Fruit fly (Drosophila melanogaster) whole organism, embryonic: ENCODE results near the gene Bcs1.

Experiments used
- Asciz ChIP-seq: fragments of 200-800 bp; sonication (Bioruptor generic); optimal IDR thresholded peaks from 2 replicates; lab custom pipeline; 2017; ENCODE audit warnings: missing biosample characterization, mild to moderate bottlenecking, missing genetic modification characterization, missing genetic modification reagents
- CG10147 ChIP-seq: fragments of 200-800 bp; sonication (Bioruptor generic); optimal IDR thresholded peaks from 2 replicates; lab custom pipeline; 2019; ENCODE audit warnings: missing biosample characterization, mild to moderate bottlenecking, missing genetic modification characterization, moderate library complexity
- CG10209 ChIP-seq: fragments of 200-800 bp; sonication (Bioruptor generic); optimal IDR thresholded peaks from 3 replicates; lab custom pipeline; 2017; ENCODE audit warnings: missing biosample characterization, mild to moderate bottlenecking, missing genetic modification characterization, missing genetic modification reagents
- CG10979 ChIP-seq: fragments of 200-800 bp; sonication (Bioruptor generic); optimal IDR thresholded peaks from 2 replicates; lab custom pipeline; 2018; ENCODE audit warnings: missing biosample characterization, mild to moderate bottlenecking, missing genetic modification characterization, moderate library complexity
- CG11247 ChIP-seq: fragments of 200-800 bp; sonication (Bioruptor generic); IDR thresholded peaks from 2 replicates; pipeline ENCODE4 v1.3.6; 2022; ENCODE audit warnings: missing biosample characterization, missing genetic modification characterization
- CG11560 ChIP-seq: fragments of 200-800 bp; sonication (Bioruptor generic); IDR thresholded peaks from 3 replicates; pipeline ENCODE4 v1.3.6; 2022; ENCODE audit warnings: missing biosample characterization, missing genetic modification characterization
- CG12219 ChIP-seq: fragments of 200-800 bp; sonication (Bioruptor generic); optimal IDR thresholded peaks from 3 replicates; lab custom pipeline; 2018; ENCODE audit warnings: missing biosample characterization, mild to moderate bottlenecking, missing genetic modification characterization
- CG12769 ChIP-seq: fragments of 200-800 bp; sonication (Bioruptor generic); optimal IDR thresholded peaks from 2 replicates; lab custom pipeline; 2019; ENCODE audit warnings: missing biosample characterization, mild to moderate bottlenecking, missing genetic modification characterization, moderate library complexity
- CG14965 ChIP-seq: fragments of 200-800 bp; sonication (Bioruptor generic); optimal IDR thresholded peaks from 2 replicates; lab custom pipeline; 2016; ENCODE audit warnings: missing biosample characterization, missing genetic modification characterization, borderline replicate concordance
- CG16813 ChIP-seq: fragments of 200-800 bp; sonication (Bioruptor generic); IDR thresholded peaks from 3 replicates; pipeline ENCODE4 v1.3.6; 2022; ENCODE audit warnings: missing biosample characterization, missing genetic modification characterization; ENCODE audit not compliant: partially characterized antibody
- CG17612 ChIP-seq: fragments of 200-800 bp; sonication (Bioruptor generic); IDR thresholded peaks from 2 replicates; pipeline ENCODE4 v1.3.6; 2022; ENCODE audit warnings: missing biosample characterization, missing genetic modification characterization
- CG18011 ChIP-seq: fragments of 200-800 bp; sonication (Bioruptor generic); optimal IDR thresholded peaks from 2 replicates; lab custom pipeline; 2017; ENCODE audit warnings: missing biosample characterization, missing genetic modification characterization, mild to moderate bottlenecking, moderate library complexity, missing genotype
- CG2129 ChIP-seq: fragments of 200-800 bp; sonication (Bioruptor generic); IDR thresholded peaks from 2 replicates; pipeline ENCODE4 v1.3.6; 2022; ENCODE audit warnings: missing biosample characterization, missing genetic modification characterization; ENCODE audit not compliant: partially characterized antibody
- CG33557 ChIP-seq: fragments of 200-800 bp; sonication (Bioruptor generic); optimal IDR thresholded peaks from 2 replicates; lab custom pipeline; 2019; ENCODE audit warnings: missing biosample characterization, mild to moderate bottlenecking, missing genetic modification characterization, moderate library complexity
- CG3407 ChIP-seq: fragments of 200-800 bp; sonication (Bioruptor generic); optimal IDR thresholded peaks from 2 replicates; lab custom pipeline; 2018; ENCODE audit warnings: missing biosample characterization, mild to moderate bottlenecking, missing genetic modification characterization
- CG4328 ChIP-seq: fragments of 200-800 bp; sonication (Bioruptor generic); optimal IDR thresholded peaks from 3 replicates; lab custom pipeline; 2017; ENCODE audit warnings: missing biosample characterization, missing genetic modification reagents, missing genetic modification characterization
- CG5953 ChIP-seq: fragments of 200-800 bp; sonication (Bioruptor generic); IDR thresholded peaks from 2 replicates; pipeline ENCODE4 v1.3.6; 2022; ENCODE audit warnings: missing biosample characterization, missing genetic modification characterization
- CG7372 ChIP-seq: fragments of 200-800 bp; sonication (Bioruptor generic); IDR thresholded peaks from 2 replicates; pipeline ENCODE4 v1.3.6; 2022; ENCODE audit warnings: missing biosample characterization, missing genetic modification characterization
- CkIIα-i1 ChIP-seq: fragments of 200-800 bp; sonication (Bioruptor generic); IDR thresholded peaks from 2 replicates; pipeline ENCODE4 v1.3.6; 2022; ENCODE audit warnings: missing biosample characterization, missing genetic modification characterization
- E2f2 ChIP-seq: fragments of 200-800 bp; sonication (Bioruptor generic); IDR thresholded peaks from 2 replicates; pipeline ENCODE4 v1.3.6; 2022; ENCODE audit warnings: missing biosample characterization, missing genetic modification characterization
- HLH4C ChIP-seq: fragments of 200-800 bp; sonication (Bioruptor generic); IDR thresholded peaks from 3 replicates; pipeline ENCODE4 v1.3.6; 2022; ENCODE audit warnings: missing biosample characterization, missing genetic modification characterization; ENCODE audit not compliant: partially characterized antibody
- HLHmδ ChIP-seq: fragments of 200-800 bp; sonication (Bioruptor generic); optimal IDR thresholded peaks from 2 replicates; lab custom pipeline; 2018; ENCODE audit warnings: missing biosample characterization, mild to moderate bottlenecking, missing genetic modification characterization, moderate library complexity
- Hey ChIP-seq: fragments of 200-800 bp; sonication (Bioruptor generic); optimal IDR thresholded peaks from 3 replicates; lab custom pipeline; 2018; ENCODE audit warnings: missing biosample characterization, mild to moderate bottlenecking, missing genetic modification characterization
- Max ChIP-seq: fragments of 200-800 bp; sonication (Bioruptor generic); optimal IDR thresholded peaks from 2 replicates; lab custom pipeline; 2016; ENCODE audit warnings: missing biosample characterization, mild to moderate bottlenecking, missing genetic modification characterization
- Meics ChIP-seq: fragments of 200-800 bp; sonication (Bioruptor generic); optimal IDR thresholded peaks from 2 replicates; lab custom pipeline; 2017; ENCODE audit warnings: missing biosample characterization, mild to moderate bottlenecking, missing genetic modification characterization
- NFAT ChIP-seq: fragments of 200-800 bp; sonication (Bioruptor generic); IDR thresholded peaks from 2 replicates; pipeline ENCODE4 v1.3.6; 2022; ENCODE audit warnings: missing biosample characterization, missing genetic modification characterization
- Pdp1 ChIP-seq, 2 experiments: fragments of 200-800 bp; sonication (Bioruptor generic); optimal IDR thresholded peaks; 3 replicates each; lab custom pipeline; 2016; ENCODE audit warnings: missing biosample characterization in 2 of 2, missing genetic modification characterization in 2 of 2, mild to moderate bottlenecking in 1 of 2, moderate library complexity in 1 of 2
- Six4 ChIP-seq: fragments of 200-800 bp; sonication (Bioruptor generic); optimal IDR thresholded peaks from 2 replicates; lab custom pipeline; 2016; ENCODE audit warnings: missing biosample characterization, missing genetic modification characterization
- Vsx1 ChIP-seq: fragments of 200-800 bp; sonication (Bioruptor generic); optimal IDR thresholded peaks from 2 replicates; lab custom pipeline; 2017; ENCODE audit warnings: missing biosample characterization, mild to moderate bottlenecking, missing genetic modification characterization, missing genetic modification reagents
- Xbp1 ChIP-seq: fragments of 200-800 bp; sonication (Bioruptor generic); optimal IDR thresholded peaks from 3 replicates; lab custom pipeline; 2016; ENCODE audit warnings: missing biosample characterization, mild to moderate bottlenecking, missing genetic modification characterization
- al ChIP-seq: fragments of 200-800 bp; sonication (Bioruptor generic); IDR thresholded peaks from 2 replicates; pipeline ENCODE4 v1.3.6; 2022; ENCODE audit warnings: missing biosample characterization, missing genetic modification characterization
- aop ChIP-seq: fragments of 200-800 bp; sonication (Bioruptor generic); IDR thresholded peaks from 2 replicates; pipeline ENCODE4 v1.3.6; 2022; ENCODE audit warnings: missing biosample characterization, missing genetic modification characterization
- az2 ChIP-seq: fragments of 200-800 bp; sonication (Bioruptor generic); optimal IDR thresholded peaks from 3 replicates; lab custom pipeline; 2016; ENCODE audit warnings: missing biosample characterization, missing genetic modification characterization
- bsh ChIP-seq, 2 experiments: fragments of 200-800 bp; sonication (Bioruptor generic); optimal IDR thresholded peaks; 2 replicates each; lab custom pipeline; 2017 to 2018; ENCODE audit warnings: mild to moderate bottlenecking in 2 of 2, missing biosample characterization in 2 of 2, missing genetic modification characterization in 2 of 2, moderate library complexity in 1 of 2
- crc ChIP-seq: fragments of 200-800 bp; sonication (Bioruptor generic); optimal IDR thresholded peaks from 2 replicates; lab custom pipeline; 2016; ENCODE audit warnings: missing biosample characterization, missing genetic modification characterization
- dm ChIP-seq: fragments of 200-800 bp; sonication (Bioruptor generic); optimal IDR thresholded peaks from 3 replicates; lab custom pipeline; 2016; ENCODE audit warnings: missing biosample characterization, missing genetic modification characterization
- en ChIP-seq: fragments of 200-800 bp; sonication (Bioruptor generic); optimal IDR thresholded peaks from 2 replicates; lab custom pipeline; 2016; ENCODE audit warnings: missing biosample characterization, missing genetic modification characterization
- hkb ChIP-seq, 2 experiments: fragments of 200-800 bp in 1 of 2; fragments of >200 bp in 1 of 2; sonication (Bioruptor generic) in 1 of 2; IDR thresholded peaks in 1 of 2; optimal IDR thresholded peaks in 1 of 2; 2 replicates each; pipeline versions ENCODE4 v1.3.6 to Lab custom; 2017 to 2022; ENCODE audit warnings: missing biosample characterization in 1 of 2, missing genetic modification characterization in 1 of 2
- insv ChIP-seq, 2 experiments: fragments of 200-800 bp; sonication (Bioruptor generic); optimal IDR thresholded peaks; 3 replicates each; lab custom pipeline; 2016 to 2018; ENCODE audit warnings: missing biosample characterization in 2 of 2, missing genetic modification characterization in 2 of 2
- klu ChIP-seq: fragments of 200-800 bp; sonication (Bioruptor generic); IDR thresholded peaks from 2 replicates; pipeline ENCODE4 v1.3.6; 2022; ENCODE audit warnings: missing biosample characterization, missing genetic modification characterization
- mam ChIP-seq: fragments of 200-800 bp; sonication (Bioruptor generic); optimal IDR thresholded peaks from 3 replicates; lab custom pipeline; 2016; ENCODE audit warnings: missing biosample characterization, missing genetic modification characterization
- org-1 ChIP-seq: fragments of 200-800 bp; sonication (Bioruptor generic); optimal IDR thresholded peaks from 2 replicates; lab custom pipeline; 2017; ENCODE audit warnings: missing biosample characterization, missing genetic modification characterization
- peb ChIP-seq: fragments of 200-800 bp; sonication (Bioruptor generic); IDR thresholded peaks from 2 replicates; pipeline ENCODE4 v1.3.6; 2022; ENCODE audit warnings: missing biosample characterization, missing genetic modification characterization
- sd ChIP-seq: fragments of 200-800 bp; sonication (Bioruptor generic); optimal IDR thresholded peaks from 3 replicates; lab custom pipeline; 2018; ENCODE audit warnings: missing biosample characterization, mild to moderate bottlenecking, missing genetic modification characterization, moderate library complexity
- sens ChIP-seq: fragments of 200-800 bp; sonication (Bioruptor generic); peaks from one replicate; lab custom pipeline; 2016; ENCODE audit warnings: missing biosample characterization, missing genetic modification characterization
- sim ChIP-seq: fragments of 200-800 bp; sonication (Bioruptor generic); IDR thresholded peaks from 2 replicates; pipeline ENCODE4 v1.3.6; 2022; ENCODE audit warnings: missing biosample characterization, missing genetic modification characterization
- tup ChIP-seq: fragments of 200-800 bp; sonication (Bioruptor generic); optimal IDR thresholded peaks from 2 replicates; lab custom pipeline; 2016; ENCODE audit warnings: missing biosample characterization, mild to moderate bottlenecking, missing genetic modification characterization, moderate library complexity
- tx ChIP-seq: fragments of 200-800 bp; sonication (Bioruptor generic); optimal IDR thresholded peaks from 2 replicates; lab custom pipeline; 2016; ENCODE audit warnings: missing biosample characterization, missing genetic modification characterization
- usp ChIP-seq: fragments of >200 bp; optimal IDR thresholded peaks from 2 replicates; lab custom pipeline; 2017; ENCODE audit warnings: missing biosample characterization, missing genetic modification characterization
- wek ChIP-seq: fragments of 200-800 bp; sonication (Bioruptor generic); optimal IDR thresholded peaks from 3 replicates; lab custom pipeline; 2018; ENCODE audit warnings: missing biosample characterization, mild to moderate bottlenecking, missing genetic modification characterization, moderate library complexity

Bcs1 gene

DNA sequence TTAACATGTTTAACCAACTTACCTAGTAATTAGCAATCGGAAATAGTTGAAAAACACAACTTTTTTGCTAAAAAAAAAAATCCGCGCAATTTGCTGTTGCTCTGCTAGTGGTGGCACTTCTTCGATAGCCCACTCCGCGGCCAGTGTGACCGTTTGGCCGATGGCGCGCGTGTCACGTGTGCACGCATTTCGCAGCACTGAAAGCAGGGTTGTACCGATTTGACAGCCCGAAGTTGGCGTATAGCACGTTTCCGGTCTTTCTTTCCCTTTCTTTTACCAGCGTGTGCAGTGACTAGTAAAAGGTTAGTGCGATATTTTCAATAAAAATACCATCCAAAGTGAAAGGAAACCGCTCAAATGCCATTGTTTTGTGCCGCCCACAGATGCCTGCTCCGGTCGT, 21.6 kb upstream of the Bcs1 start, which contains the start of the genes Ripalpha and RpL7 (continued):
- TF ChIP-seq CkIIα-i1 (GFP tag; lab: Robert Waterston, UW) (peak; percentile 83; the same call in 1 of the 2 replicates), Pdp1 (GFP tag; optimal IDR thresholded peaks at IDR 0.05; lab: Kevin White, UChicago) (peak; percentile 96 to 97), bsh (GFP tag; optimal IDR thresholded peaks at IDR 0.05; lab: Kevin White, UChicago) (peak in 1 of 2 experiments; percentile 93), org-1 (GFP tag; lab: Kevin White, UChicago) (peak; percentile 97), CG10209 (peak; percentile 99), CG2129 (peak; percentile 48), tx (GFP tag; lab: Kevin White, UChicago) (peak; percentile 96), hkb (optimal IDR thresholded peaks at IDR 0.05; lab: Kevin White, UChicago) (peak; percentile 50), hkb (GFP tag; IDR thresholded peaks at IDR 0.05; lab: Robert Waterston, UW) (peak; percentile 95), sd (tag; lab: Kevin White, UChicago) (peak; percentile 81), wek (GFP tag; lab: Kevin White, UChicago) (peak; percentile 95), E2f2 (peak; percentile 89), CG11560 (tag; lab: Robert Waterston, UW) (peak; percentile 73; the same call in 2 of the 3 replicates), crc (GFP tag; lab: Kevin White, UChicago) (peak; percentile 96), CG18011 (GFP tag; lab: Kevin White, UChicago) (peak; percentile 92), sens (GFP tag; lab: Kevin White, UChicago) (peak; percentile 100), HLHmδ (GFP tag; lab: Kevin White, UChicago) (peak; percentile 100), al (GFP tag; lab: Robert Waterston, UW) (peak; percentile 94), Asciz (peak; percentile 96), NFAT (GFP tag; lab: Robert Waterston, UW) (peak; percentile 99), CG7372 (GFP tag; lab: Robert Waterston, UW) (peak; percentile 93), CG10147 (GFP tag; lab: Kevin White, UChicago) (peak; percentile 89), usp (GFP tag; lab: Kevin White, UChicago) (no peak), en (GFP tag; lab: Kevin White, UChicago) (peak; percentile 98), CG14965 (GFP tag; lab: Kevin White, UChicago) (peak; percentile 92), Meics (GFP tag; lab: Kevin White, UChicago) (peak; percentile 99), peb (GFP tag; lab: Robert Waterston, UW) (peak; percentile 88), CG10979 (tag; lab: Kevin White, UChicago) (peak; percentile 86), CG12769 (tag; lab: Kevin White, UChicago) (peak; percentile 98), CG5953 (GFP tag; lab: Robert Waterston, UW) (peak; percentile 97), Vsx1 (peak; percentile 98), sim (peak; percentile 89), HLH4C (GFP tag; lab: Robert Waterston, UW) (peak; percentile 79), tup (GFP tag; lab: Kevin White, UChicago) (peak; percentile 97), az2 (GFP tag; lab: Kevin White, UChicago) (peak; percentile 96), CG33557 (GFP tag; lab: Kevin White, UChicago) (peak; percentile 94), insv (GFP tag; optimal IDR thresholded peaks at IDR 0.05; lab: Kevin White, UChicago) (peak in 1 of 2 experiments; percentile 87), Xbp1 (GFP tag; lab: Kevin White, UChicago) (peak; percentile 98), aop (GFP tag; lab: Robert Waterston, UW) (peak; percentile 85), CG11247 (GFP tag; lab: Robert Waterston, UW) (peak; percentile 98), Max (peak; percentile 99), dm (GFP tag; lab: Kevin White, UChicago) (peak; percentile 100), Six4 (GFP tag; lab: Kevin White, UChicago) (peak; percentile 89), mam (GFP tag; lab: Kevin White, UChicago) (peak; percentile 94), CG17612 (GFP tag; lab: Robert Waterston, UW) (peak; percentile 94), CG4328 (peak; percentile 99), CG3407 (GFP tag; lab: Kevin White, UChicago) (peak; percentile 98), klu (GFP tag; lab: Robert Waterston, UW) (peak; percentile 84), Hey (peak; percentile 98), CG12219 (peak; percentile 95), CG16813 (GFP tag; lab: Robert Waterston, UW) (peak; percentile 94)
